Worm (Caenorhabditis elegans) whole organism, early embryonic: ENCODE results near the gene nhr-22.
A peak's percentile ranks its signal among the peaks of the same experiment; 100 is the strongest.

Experiments used
- B0310.2 ChIP-seq: sonication (generic microtip); optimal IDR thresholded peaks from 2 replicates; lab custom pipeline; 2016; ENCODE audit warnings: mild to moderate bottlenecking, missing genetic modification characterization, missing compliant biosample characterization
- F13C5.2 ChIP-seq: sonication (generic microtip); optimal IDR thresholded peaks from 2 replicates; lab custom pipeline; 2017; ENCODE audit warnings: mild to moderate bottlenecking, missing genetic modification characterization, inconsistent platforms, missing compliant biosample characterization
- aly-1 ChIP-seq: sonication (generic microtip); optimal IDR thresholded peaks from 2 replicates; lab custom pipeline; 2016; ENCODE audit warnings: missing genetic modification characterization, missing compliant biosample characterization
- ama-1 ChIP-seq: fragments of 150-350 bp; optimal IDR thresholded peaks from 2 replicates; lab custom pipeline; 2014
- ceh-13 ChIP-seq: fragments of 200-800 bp; sonication (Bioruptor generic); optimal IDR thresholded peaks from 2 replicates; lab custom pipeline; 2018; ENCODE audit warnings: mild to moderate bottlenecking, missing genetic modification characterization, missing compliant biosample characterization
- ceh-36 ChIP-seq: sonication (generic microtip); optimal IDR thresholded peaks from 2 replicates; lab custom pipeline; 2016; ENCODE audit warnings: missing genetic modification characterization, inconsistent platforms, missing compliant biosample characterization
- ets-7 ChIP-seq: sonication (generic microtip); optimal IDR thresholded peaks from 2 replicates; lab custom pipeline; 2016; ENCODE audit warnings: missing genotype, missing genetic modification characterization, missing compliant biosample characterization
- flt-1 ChIP-seq: fragments of 200-800 bp; sonication (Bioruptor generic); IDR thresholded peaks from 2 replicates; pipeline ENCODE4 v1.3.6; 2022; ENCODE audit warnings: missing genetic modification characterization, missing compliant biosample characterization
- hmbx-1 ChIP-seq: sonication (generic microtip); optimal IDR thresholded peaks from 2 replicates; lab custom pipeline; 2016; ENCODE audit warnings: mild to moderate bottlenecking, missing genetic modification characterization, missing compliant biosample characterization
- hmg-4 ChIP-seq: fragments of 200-800 bp; sonication (Bioruptor generic); optimal IDR thresholded peaks from 2 replicates; lab custom pipeline; 2018; ENCODE audit warnings: mild to moderate bottlenecking, missing genetic modification characterization, missing compliant biosample characterization
- hnd-1 ChIP-seq: sonication (generic microtip); optimal IDR thresholded peaks from 2 replicates; lab custom pipeline; 2016; ENCODE audit warnings: missing genetic modification characterization, missing compliant biosample characterization
- pes-1 ChIP-seq: fragments of 200-800 bp; sonication (Bioruptor generic); IDR thresholded peaks from 2 replicates; pipeline ENCODE4 v1.3.6; 2022; ENCODE audit warnings: missing genetic modification reagents, missing genetic modification characterization, missing compliant biosample characterization
- scrt-1 ChIP-seq: fragments of 200-800 bp; sonication (Bioruptor generic); IDR thresholded peaks from 2 replicates; pipeline ENCODE4 v1.3.6; 2022; ENCODE audit warnings: missing genetic modification characterization, missing compliant biosample characterization
- sea-1 ChIP-seq: fragments of 200-800 bp; sonication (Bioruptor generic); conservative IDR thresholded peaks from 2 replicates; pipeline ENCODE4 v1.3.6; 2022; ENCODE audit warnings: missing genetic modification characterization, missing compliant biosample characterization
- tbx-11 ChIP-seq: fragments of 200-800 bp; sonication (Bioruptor generic); IDR thresholded peaks from 2 replicates; pipeline ENCODE4 v1.3.6; 2022; ENCODE audit warnings: missing genetic modification characterization, missing compliant biosample characterization
- tbx-37 ChIP-seq: fragments of 200-800 bp; sonication (Bioruptor generic); conservative IDR thresholded peaks from 2 replicates; pipeline ENCODE4 v1.3.6; 2022; ENCODE audit warnings: missing genetic modification reagents, missing genetic modification characterization, missing compliant biosample characterization
- tra-4 ChIP-seq: sonication (generic microtip); optimal IDR thresholded peaks from 2 replicates; lab custom pipeline; 2017; ENCODE audit warnings: missing genetic modification characterization, missing compliant biosample characterization

Gene nhr-22

ce11 chrII:6470985-6471384, 21.4 kb upstream of the nhr-22 start, which contains the start of gene dgk-5:
TSS of gene dgk-5 (minus strand) at chrII:6471085.
- TF ChIP-seq ceh-13 (no peak), ceh-36 (tag; lab: Kevin White, UChicago) (no peak), hmbx-1 (no peak), F13C5.2 (no peak), sea-1 (GFP tag; lab: Robert Waterston, UW) (no peak), tbx-37 (GFP tag; lab: Robert Waterston, UW) (no peak), aly-1 (tag; lab: Kevin White, UChicago) (no peak), hmg-4 (GFP tag; lab: Kevin White, UChicago) (no peak), tbx-11 (GFP tag; lab: Robert Waterston, UW) (no peak), tra-4 (no peak), B0310.2 (tag; lab: Kevin White, UChicago) (no peak), pes-1 (no peak), hnd-1 (tag; lab: Kevin White, UChicago) (no peak), flt-1 (GFP tag; lab: Robert Waterston, UW) (no peak), ama-1 (lab: Kevin White, UChicago) (no peak)

- TF ChIP-seq hnd-1 (tag; lab: Kevin White, UChicago), result no peak
- TF ChIP-seq ets-7 (tag; lab: Kevin White, UChicago), result no peak
- TF ChIP-seq tbx-11 (GFP tag; lab: Robert Waterston, UW), result no peak
- no peak for TF ChIP-seq flt-1 (GFP tag; lab: Robert Waterston, UW)
- no peak for TF ChIP-seq ama-1 (lab: Kevin White, UChicago)
- TF ChIP-seq hmbx-1, result no peak
- TF ChIP-seq aly-1 (tag; lab: Kevin White, UChicago), result no peak
- no peak for TF ChIP-seq tbx-37 (GFP tag; lab: Robert Waterston, UW)
- TF ChIP-seq F13C5.2, result no peak
- TF ChIP-seq sea-1 (GFP tag; lab: Robert Waterston, UW), result no peak
- no peak for TF ChIP-seq hmg-4 (GFP tag; lab: Kevin White, UChicago)
- no peak for TF ChIP-seq B0310.2 (tag; lab: Kevin White, UChicago)
- TF ChIP-seq scrt-1, result no peak
- no peak for TF ChIP-seq ceh-13
- no peak for TF ChIP-seq pes-1
- no peak for TF ChIP-seq tra-4
These were observed 19.7 kb upstream of the nhr-22 start for ce11 chrII:6469340-6469739.

- TF ChIP-seq hmg-4 (GFP tag; lab: Kevin White, UChicago) (no peak), tbx-11 (GFP tag; lab: Robert Waterston, UW) (no peak), ceh-36 (tag; lab: Kevin White, UChicago) (no peak), B0310.2 (tag; lab: Kevin White, UChicago) (no peak), hmbx-1 (no peak), aly-1 (tag; lab: Kevin White, UChicago) (no peak)
These were observed 5.1 kb upstream of the nhr-22 start, which contains the start of gene aptf-1 for ce11 chrII:6454671-6455070. TSS of gene aptf-1 (plus strand) at chrII:6454971.

- no peak for TF ChIP-seq hmg-4 (GFP tag; lab: Kevin White, UChicago)
- no peak for TF ChIP-seq tbx-37 (GFP tag; lab: Robert Waterston, UW)
- no peak for TF ChIP-seq sea-1 (GFP tag; lab: Robert Waterston, UW)
- TF ChIP-seq ceh-13, result no peak
- no peak for TF ChIP-seq F13C5.2
- no peak for TF ChIP-seq pes-1
- TF ChIP-seq ceh-36 (tag; lab: Kevin White, UChicago), result peak; percentile 11
These were observed 3.8 kb upstream of the nhr-22 start, which contains the start of gene atg-16.2 for ce11 chrII:6453341-6453806. TSS of gene atg-16.2 (minus strand) at chrII:6453391.

- TF ChIP-seq ama-1 (lab: Kevin White, UChicago), result no peak
These were observed 936 bp downstream of the nhr-22 start for ce11 chrII:6448656-6449055.

- TF ChIP-seq tra-4 (no peak), aly-1 (tag; lab: Kevin White, UChicago) (no peak), B0310.2 (tag; lab: Kevin White, UChicago) (no peak), scrt-1 (no peak), flt-1 (GFP tag; lab: Robert Waterston, UW) (no peak), pes-1 (no peak), hmg-4 (GFP tag; lab: Kevin White, UChicago) (no peak), hmbx-1 (no peak), sea-1 (GFP tag; lab: Robert Waterston, UW) (no peak), tbx-11 (GFP tag; lab: Robert Waterston, UW) (no peak), ama-1 (lab: Kevin White, UChicago) (no peak), F13C5.2 (no peak), ceh-13 (no peak), ets-7 (tag; lab: Kevin White, UChicago) (no peak), hnd-1 (tag; lab: Kevin White, UChicago) (no peak)
These were observed 1.4 kb downstream of the nhr-22 start for ce11 chrII:6448189-6448588.

ce11 chrII:6443710-6444109, 5.9 kb downstream of the nhr-22 start, which contains the start of gene K06A1.2:
TSS of gene K06A1.2 (plus strand) at chrII:6444010.
- TF ChIP-seq aly-1 (tag; lab: Kevin White, UChicago), result no peak
- TF ChIP-seq hnd-1 (tag; lab: Kevin White, UChicago), result no peak
- TF ChIP-seq scrt-1, result no peak
- no peak for TF ChIP-seq B0310.2 (tag; lab: Kevin White, UChicago)
- no peak for TF ChIP-seq ets-7 (tag; lab: Kevin White, UChicago)
- TF ChIP-seq pes-1, result no peak
- no peak for TF ChIP-seq hmg-4 (GFP tag; lab: Kevin White, UChicago)

ce11 chrII:6441128-6441527, 8.5 kb downstream of the nhr-22 start, which contains the start of gene cutl-16:
TSS of gene cutl-16 (plus strand) at chrII:6441428.
- TF ChIP-seq hmg-4 (GFP tag; lab: Kevin White, UChicago) (no peak), ceh-36 (tag; lab: Kevin White, UChicago) (no peak), pes-1 (no peak), scrt-1 (no peak), B0310.2 (tag; lab: Kevin White, UChicago) (no peak), flt-1 (GFP tag; lab: Robert Waterston, UW) (no peak), tra-4 (no peak), ama-1 (lab: Kevin White, UChicago) (no peak), hmbx-1 (no peak), F13C5.2 (no peak), aly-1 (tag; lab: Kevin White, UChicago) (no peak), tbx-11 (GFP tag; lab: Robert Waterston, UW) (no peak)
